Fruit fly (Drosophila melanogaster) whole organism, prepupa: Measurements from ENCODE around the gene psidin.

Experiments
- CG10669 ChIP-seq: fragments of 200-800 bp; sonication (Bioruptor generic); optimal IDR thresholded peaks from 3 replicates; lab custom pipeline; 2018; ENCODE audit warnings: missing biosample characterization, mild to moderate bottlenecking, missing genetic modification characterization, moderate library complexity
- CG11294 ChIP-seq: fragments of 200-800 bp; sonication (Bioruptor generic); IDR thresholded peaks from 2 replicates; pipeline ENCODE4 v1.3.6; 2022; ENCODE audit warnings: missing biosample characterization, missing genetic modification characterization
- CG11762 ChIP-seq: fragments of 200-800 bp; sonication (Bioruptor generic); optimal IDR thresholded peaks from 3 replicates; lab custom pipeline; 2016; ENCODE audit warnings: missing biosample characterization, missing genetic modification characterization; ENCODE audit not compliant: insufficient read depth
- CG11902 ChIP-seq: fragments of 200-800 bp; sonication (Bioruptor generic); optimal IDR thresholded peaks from 3 replicates; lab custom pipeline; 2016; ENCODE audit warnings: missing biosample characterization, missing genetic modification characterization
- CG15336 ChIP-seq: fragments of 200-800 bp; sonication (Bioruptor generic); IDR thresholded peaks from 2 replicates; pipeline ENCODE4 v1.3.6; 2022; ENCODE audit warnings: missing biosample characterization, missing genetic modification characterization
- CG1621 ChIP-seq: fragments of 200-800 bp; sonication (Bioruptor generic); optimal IDR thresholded peaks from 3 replicates; lab custom pipeline; 2018; ENCODE audit warnings: missing biosample characterization, mild to moderate bottlenecking, missing genetic modification characterization
- CG16779 ChIP-seq: fragments of 200-800 bp; sonication (Bioruptor generic); optimal IDR thresholded peaks from 3 replicates; lab custom pipeline; 2017; ENCODE audit warnings: missing biosample characterization, mild to moderate bottlenecking, missing genetic modification characterization
- CG3032 ChIP-seq: fragments of 200-800 bp; optimal IDR thresholded peaks from 2 replicates; lab custom pipeline; 2019; ENCODE audit warnings: missing biosample characterization, mild to moderate bottlenecking, missing genetic modification characterization, moderate library complexity
- CG31627 ChIP-seq: fragments of 200-800 bp; sonication (Bioruptor generic); optimal IDR thresholded peaks from 3 replicates; lab custom pipeline; 2016; ENCODE audit warnings: missing biosample characterization, missing genetic modification characterization
- CG32006 ChIP-seq: fragments of 200-800 bp; sonication (Bioruptor generic); optimal IDR thresholded peaks from 3 replicates; lab custom pipeline; 2017; ENCODE audit warnings: missing biosample characterization, mild to moderate bottlenecking, missing genetic modification characterization
- CG34406 ChIP-seq: fragments of 200-800 bp; sonication (Bioruptor generic); optimal IDR thresholded peaks from 3 replicates; lab custom pipeline; 2016; ENCODE audit warnings: missing biosample characterization, missing genetic modification characterization
- CG3919 ChIP-seq: fragments of 200-800 bp; sonication (Bioruptor generic); optimal IDR thresholded peaks from 3 replicates; lab custom pipeline; 2016; ENCODE audit warnings: missing biosample characterization, missing genetic modification characterization
- CG4318 ChIP-seq: fragments of 200-800 bp; sonication (Bioruptor generic); optimal IDR thresholded peaks from 3 replicates; lab custom pipeline; 2017; ENCODE audit warnings: missing biosample characterization, mild to moderate bottlenecking, missing genetic modification characterization
- CG6276 ChIP-seq: fragments of 200-800 bp; sonication (Bioruptor generic); optimal IDR thresholded peaks from 2 replicates; lab custom pipeline; 2017; ENCODE audit warnings: missing biosample characterization, mild to moderate bottlenecking, missing genetic modification characterization
- CG6808 ChIP-seq: fragments of 200-800 bp; sonication (Bioruptor generic); optimal IDR thresholded peaks from 3 replicates; lab custom pipeline; 2017; ENCODE audit warnings: missing biosample characterization, missing genetic modification characterization, mild to moderate bottlenecking, moderate library complexity, missing genetic modification reagents
- CG7368 ChIP-seq: fragments of 200-800 bp; sonication (Bioruptor generic); optimal IDR thresholded peaks from 3 replicates; lab custom pipeline; 2016; ENCODE audit warnings: missing biosample characterization, missing genetic modification characterization
- CG8119 ChIP-seq: fragments of 200-800 bp; sonication (Bioruptor generic); IDR thresholded peaks from 3 replicates; pipeline ENCODE4 v1.3.6; 2022; ENCODE audit warnings: missing biosample characterization, missing genetic modification characterization
- CG9139 ChIP-seq: fragments of 200-800 bp; sonication (Bioruptor generic); optimal IDR thresholded peaks from 3 replicates; lab custom pipeline; 2017; ENCODE audit warnings: missing biosample characterization, mild to moderate bottlenecking, missing genetic modification characterization
- Eip75B ChIP-seq: fragments of 200-800 bp; sonication (Bioruptor generic); optimal IDR thresholded peaks from 3 replicates; lab custom pipeline; 2016; ENCODE audit warnings: missing biosample characterization, missing genetic modification characterization
- Eip78C ChIP-seq: fragments of 200-800 bp; sonication (Bioruptor generic); peaks from one replicate; lab custom pipeline; 2016; ENCODE audit warnings: missing biosample characterization, missing genetic modification characterization
- Eip93F ChIP-seq: fragments of 200-800 bp; sonication (Bioruptor generic); optimal IDR thresholded peaks from 2 replicates; lab custom pipeline; 2016; ENCODE audit warnings: missing biosample characterization, mild to moderate bottlenecking, missing genetic modification characterization
- Ets21C ChIP-seq: fragments of 200-800 bp; sonication (Bioruptor generic); optimal IDR thresholded peaks from 3 replicates; lab custom pipeline; 2016; ENCODE audit warnings: missing biosample characterization, missing genetic modification characterization
- Gug ChIP-seq: fragments of 200-800 bp; sonication (Bioruptor generic); IDR thresholded peaks from 2 replicates; pipeline ENCODE4 v1.3.6; 2022; ENCODE audit warnings: missing biosample characterization, missing genetic modification characterization
- Hr38 ChIP-seq: sonication (Bioruptor generic); optimal IDR thresholded peaks from 2 replicates; lab custom pipeline; 2016; ENCODE audit warnings: missing biosample characterization, missing genetic modification characterization
- Hr39 ChIP-seq: fragments of 200-800 bp; sonication (Bioruptor generic); optimal IDR thresholded peaks from 2 replicates; lab custom pipeline; 2016; ENCODE audit warnings: missing biosample characterization, missing genetic modification characterization
- Lpt ChIP-seq: fragments of 200-800 bp; sonication (Bioruptor generic); optimal IDR thresholded peaks from 3 replicates; lab custom pipeline; 2016; ENCODE audit warnings: missing biosample characterization, missing genetic modification characterization
- Met ChIP-seq: fragments of 200-800 bp; sonication (Bioruptor generic); optimal IDR thresholded peaks from 3 replicates; lab custom pipeline; 2016; ENCODE audit warnings: missing biosample characterization, missing genetic modification characterization
- OdsH ChIP-seq: fragments of 200-800 bp; sonication (Bioruptor generic); optimal IDR thresholded peaks from 3 replicates; lab custom pipeline; 2016; ENCODE audit warnings: missing biosample characterization, missing genetic modification characterization
- Smox ChIP-seq: fragments of 200-800 bp; sonication (Bioruptor generic); optimal IDR thresholded peaks from 3 replicates; lab custom pipeline; 2016; ENCODE audit warnings: missing biosample characterization, missing genetic modification characterization
- Sox14 ChIP-seq: fragments of 200-800 bp; sonication (Bioruptor generic); optimal IDR thresholded peaks from 3 replicates; lab custom pipeline; 2016; ENCODE audit warnings: missing biosample characterization, missing genetic modification characterization
- achi ChIP-seq: fragments of 200-800 bp; sonication (Bioruptor generic); optimal IDR thresholded peaks from 3 replicates; lab custom pipeline; 2016; ENCODE audit warnings: missing biosample characterization, missing genetic modification characterization
- acj6 ChIP-seq: fragments of 200-800 bp; sonication (Bioruptor generic); optimal IDR thresholded peaks from 3 replicates; lab custom pipeline; 2016; ENCODE audit warnings: missing biosample characterization, missing genetic modification characterization
- cyc ChIP-seq: fragments of 200-800 bp; sonication (Bioruptor generic); optimal IDR thresholded peaks from 3 replicates; lab custom pipeline; 2016; ENCODE audit warnings: missing biosample characterization, missing genetic modification characterization
- dsx ChIP-seq: fragments of 200-800 bp; optimal IDR thresholded peaks from 3 replicates; lab custom pipeline; 2019; ENCODE audit warnings: missing biosample characterization, mild to moderate bottlenecking, missing genetic modification characterization, moderate library complexity; ENCODE audit not compliant: poor library complexity, severe bottlenecking
- eg ChIP-seq: fragments of 200-800 bp; sonication (Bioruptor generic); IDR thresholded peaks from 3 replicates; pipeline ENCODE4 v1.3.6; 2022; ENCODE audit warnings: missing biosample characterization, missing genetic modification characterization
- esn ChIP-seq: fragments of 200-800 bp; sonication (Bioruptor generic); optimal IDR thresholded peaks from 2 replicates; lab custom pipeline; 2016; ENCODE audit warnings: missing biosample characterization, mild to moderate bottlenecking, missing genetic modification characterization, moderate library complexity
- fd59A ChIP-seq: fragments of 200-800 bp; sonication (Bioruptor generic); optimal IDR thresholded peaks from 2 replicates; lab custom pipeline; 2017; ENCODE audit warnings: missing biosample characterization, mild to moderate bottlenecking, missing genetic modification characterization, missing genetic modification reagents
- fd85E ChIP-seq: fragments of 200-800 bp; sonication (Bioruptor generic); optimal IDR thresholded peaks from 3 replicates; lab custom pipeline; 2016; ENCODE audit warnings: missing biosample characterization, missing genetic modification characterization
- lz ChIP-seq: fragments of 200-800 bp; sonication (Bioruptor generic); optimal IDR thresholded peaks from 3 replicates; lab custom pipeline; 2016; ENCODE audit warnings: missing biosample characterization, missing genetic modification characterization
- pdm3 ChIP-seq: fragments of 200-800 bp; sonication (Bioruptor generic); optimal IDR thresholded peaks from 3 replicates; lab custom pipeline; 2016; ENCODE audit warnings: missing biosample characterization, missing genetic modification characterization
- salr ChIP-seq, 2 experiments: fragments of 200-800 bp; sonication (Bioruptor generic); optimal IDR thresholded peaks; 3 replicates each; lab custom pipeline; 2016 to 2018; ENCODE audit warnings: missing biosample characterization in 2 of 2, missing genetic modification characterization in 2 of 2, mild to moderate bottlenecking in 1 of 2
- spab ChIP-seq: fragments of 200-800 bp; sonication (Bioruptor generic); optimal IDR thresholded peaks from 2 replicates; lab custom pipeline; 2017; ENCODE audit warnings: missing biosample characterization, mild to moderate bottlenecking, missing genetic modification characterization, missing genetic modification reagents
- ss ChIP-seq, 2 experiments: fragments of 200-800 bp; sonication (Bioruptor generic); optimal IDR thresholded peaks; 2 replicates in 1 of 2; 3 replicates in 1 of 2; lab custom pipeline; 2017 to 2018; ENCODE audit warnings: mild to moderate bottlenecking in 2 of 2, missing biosample characterization in 2 of 2, missing genetic modification characterization in 2 of 2, moderate library complexity in 1 of 2
- svp ChIP-seq: fragments of 200-800 bp; sonication (Bioruptor generic); peaks from one replicate; lab custom pipeline; 2016; ENCODE audit warnings: missing biosample characterization, missing genetic modification characterization
- topi ChIP-seq: fragments of 200-800 bp; sonication (Bioruptor generic); optimal IDR thresholded peaks from 3 replicates; lab custom pipeline; 2016; ENCODE audit warnings: missing biosample characterization, missing genetic modification characterization
- vri ChIP-seq: fragments of 200-800 bp; sonication (Bioruptor generic); optimal IDR thresholded peaks from 3 replicates; lab custom pipeline; 2016; ENCODE audit warnings: missing biosample characterization, mild to moderate bottlenecking, missing genetic modification characterization

The psidin gene

DNA sequence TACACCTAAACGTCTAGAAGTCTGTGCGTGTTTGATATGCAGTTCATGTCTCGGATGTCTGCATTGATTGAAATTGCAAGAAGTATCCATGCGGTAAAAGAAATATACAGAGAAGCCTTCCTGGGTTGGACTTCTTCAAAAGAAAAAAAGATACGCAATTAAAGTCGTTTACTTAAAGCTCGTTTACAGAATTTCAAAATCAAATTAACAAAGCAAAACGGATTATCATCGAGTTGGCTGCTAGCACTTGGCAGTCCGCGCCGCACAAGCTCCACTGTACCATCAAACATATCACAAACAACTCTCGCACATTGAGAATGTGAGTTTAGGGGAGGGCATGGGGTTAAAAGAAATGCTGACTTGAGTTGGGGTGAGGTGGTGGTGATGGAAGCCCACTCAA, 23.1 kb upstream of the psidin start (continued):
- TF ChIP-seq CG11762 (GFP tag; lab: Kevin White, UChicago): peak; percentile 10
- TF ChIP-seq Hr38 (GFP tag; lab: Kevin White, UChicago): no peak
- peak; percentile 19 for TF ChIP-seq CG4318 (GFP tag; lab: Kevin White, UChicago)
- TF ChIP-seq Gug: peak; percentile 74
- TF ChIP-seq spab: peak; percentile 34
- TF ChIP-seq ss (GFP tag; optimal IDR thresholded peaks at IDR 0.05; lab: Kevin White, UChicago): peak; percentile 20 to 51
- TF ChIP-seq CG31627: peak; percentile 69
- peak; percentile 48 for TF ChIP-seq dsx (GFP tag; lab: Kevin White, UChicago)
- TF ChIP-seq eg (GFP tag; lab: Robert Waterston, UW): peak; percentile 77
- peak; percentile 72 for TF ChIP-seq CG32006 (GFP tag; lab: Kevin White, UChicago)
- TF ChIP-seq Sox14 (GFP tag; lab: Kevin White, UChicago): peak; percentile 80
- TF ChIP-seq fd59A (GFP tag; lab: Kevin White, UChicago): peak; percentile 52
- TF ChIP-seq salr (GFP tag; optimal IDR thresholded peaks at IDR 0.05; lab: Kevin White, UChicago): peak; percentile 43 to 48
- TF ChIP-seq fd85E (GFP tag; lab: Kevin White, UChicago): no peak
- TF ChIP-seq achi: peak; percentile 77
- peak; percentile 78 for TF ChIP-seq pdm3
- TF ChIP-seq acj6: peak; percentile 77
- peak; percentile 87 for TF ChIP-seq Eip78C (GFP tag; lab: Kevin White, UChicago)
- TF ChIP-seq Lpt (GFP tag; lab: Kevin White, UChicago): peak; percentile 76
- TF ChIP-seq CG10669 (GFP tag; lab: Kevin White, UChicago): peak; percentile 66
- TF ChIP-seq Ets21C (GFP tag; lab: Kevin White, UChicago): peak; percentile 40
- TF ChIP-seq Hr39 (GFP tag; lab: Kevin White, UChicago): peak; percentile 76
- peak; percentile 70 for TF ChIP-seq Met (GFP tag; lab: Kevin White, UChicago)
- TF ChIP-seq cyc (GFP tag; lab: Kevin White, UChicago): peak; percentile 68
- peak; percentile 46 for TF ChIP-seq CG11294 (GFP tag; lab: Robert Waterston, UW)
- peak; percentile 51 for TF ChIP-seq CG7368
- TF ChIP-seq Smox (GFP tag; lab: Kevin White, UChicago): peak; percentile 55
- TF ChIP-seq CG11902 (GFP tag; lab: Kevin White, UChicago): peak; percentile 62
- peak; percentile 20 for TF ChIP-seq CG16779 (tag; lab: Kevin White, UChicago)
- TF ChIP-seq CG34406 (GFP tag; lab: Kevin White, UChicago): peak; percentile 55
- TF ChIP-seq vri: peak; percentile 40
- TF ChIP-seq Eip93F: no peak
- peak; percentile 62 for TF ChIP-seq CG3032 (tag; lab: Kevin White, UChicago)
- peak; percentile 75 for TF ChIP-seq CG15336 (GFP tag; lab: Robert Waterston, UW)
- TF ChIP-seq CG8119: peak; percentile 76
- TF ChIP-seq lz: peak; percentile 62
- TF ChIP-seq esn: peak; percentile 68
- TF ChIP-seq, all 60 proteins: peak for 54

DNA sequence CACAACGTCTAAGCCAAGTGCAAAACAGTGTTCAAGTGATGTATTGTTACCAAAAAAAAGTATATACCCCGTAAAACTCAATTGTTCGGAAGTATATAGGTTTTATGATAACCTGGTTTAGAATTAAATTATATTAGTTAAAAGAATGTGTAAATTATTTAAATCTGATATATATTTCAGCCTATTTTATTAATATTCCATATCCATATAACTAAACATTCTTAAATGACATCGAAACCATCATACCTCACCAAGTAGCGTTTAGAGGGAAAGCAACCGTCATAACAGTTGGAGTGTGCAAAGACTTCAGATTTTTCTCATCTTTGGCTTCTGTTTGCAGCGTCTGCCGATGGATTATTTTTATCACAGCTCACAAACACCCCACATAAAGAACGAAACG, 22.0 kb upstream of the psidin start:
- peak; percentile 62 for TF ChIP-seq CG7368
- peak; percentile 16 to 81 for TF ChIP-seq salr (GFP tag; optimal IDR thresholded peaks at IDR 0.05; lab: Kevin White, UChicago)
- TF ChIP-seq pdm3: peak; percentile 76
- TF ChIP-seq topi (GFP tag; lab: Kevin White, UChicago): peak; percentile 67
- peak; percentile 87 for TF ChIP-seq CG32006 (GFP tag; lab: Kevin White, UChicago)
- TF ChIP-seq achi: peak; percentile 85
- TF ChIP-seq spab: peak; percentile 64
- TF ChIP-seq ss (GFP tag; optimal IDR thresholded peaks at IDR 0.05; lab: Kevin White, UChicago): peak; percentile 20 to 54
- peak; percentile 72 for TF ChIP-seq svp
- TF ChIP-seq lz: peak; percentile 62
- no peak for TF ChIP-seq Eip93F
- peak; percentile 33 for TF ChIP-seq Ets21C (GFP tag; lab: Kevin White, UChicago)
- peak; percentile 76 for TF ChIP-seq CG10669 (GFP tag; lab: Kevin White, UChicago)
- TF ChIP-seq Met (GFP tag; lab: Kevin White, UChicago): peak; percentile 73
- TF ChIP-seq CG3032 (tag; lab: Kevin White, UChicago): peak; percentile 83
- peak; percentile 82 for TF ChIP-seq CG34406 (GFP tag; lab: Kevin White, UChicago)
- peak; percentile 93 for TF ChIP-seq Eip78C (GFP tag; lab: Kevin White, UChicago)
- peak; percentile 52 for TF ChIP-seq CG9139
- TF ChIP-seq cyc (GFP tag; lab: Kevin White, UChicago): peak; percentile 63
- TF ChIP-seq Eip75B (GFP tag; lab: Kevin White, UChicago): peak; percentile 58
- peak; percentile 40 for TF ChIP-seq CG6276 (GFP tag; lab: Kevin White, UChicago)
- TF ChIP-seq acj6: peak; percentile 87
- TF ChIP-seq OdsH (GFP tag; lab: Kevin White, UChicago): peak; percentile 85
- peak; percentile 83 for TF ChIP-seq esn
- TF ChIP-seq Gug: peak; percentile 73; the same call in 1 of the 2 replicates
- TF ChIP-seq CG15336 (GFP tag; lab: Robert Waterston, UW): peak; percentile 86
- peak; percentile 71 for TF ChIP-seq CG11762 (GFP tag; lab: Kevin White, UChicago)
- peak; percentile 60 for TF ChIP-seq Hr39 (GFP tag; lab: Kevin White, UChicago)
- peak; percentile 92 for TF ChIP-seq CG8119
- peak; percentile 73 for TF ChIP-seq CG6808 (GFP tag; lab: Kevin White, UChicago)
- TF ChIP-seq CG3919 (GFP tag; lab: Kevin White, UChicago): peak; percentile 82
- TF ChIP-seq CG1621 (tag; lab: Kevin White, UChicago): peak; percentile 56
